Worm (Caenorhabditis elegans): ENCODE data around the gene F35E8.13.

ce11 chrV:15921102-15921501 lies 2.0 kb upstream of the F35E8.13 start, which contains the start of gene cdr-1:
- TF ChIP-seq ama-1 (optimal IDR thresholded peaks at IDR 0.05) = no peak
- TF ChIP-seq nhr-25 (tag; optimal IDR thresholded peaks at IDR 0.05; ENCODE audit: borderline replicate concordance, insufficient read depth) = no peak
- TF ChIP-seq zip-2 (tag; optimal IDR thresholded peaks at IDR 0.05) = no peak
- TF ChIP-seq ZK546.5 (tag; optimal IDR thresholded peaks at IDR 0.05) = no peak
- TF ChIP-seq nhr-111 (GFP tag; optimal IDR thresholded peaks at IDR 0.05) = no peak
- TF ChIP-seq ceh-28 (tag; optimal IDR thresholded peaks at IDR 0.05) = no peak
- TF ChIP-seq lsy-2 (tag; optimal IDR thresholded peaks at IDR 0.05) = no peak
- no peak for TF ChIP-seq nhr-77 (tag; optimal IDR thresholded peaks at IDR 0.05)
- no peak for TF ChIP-seq ZK337.2 (GFP tag; IDR thresholded peaks at IDR 0.05)
- no peak for TF ChIP-seq T26A8.4 (GFP tag; IDR thresholded peaks at IDR 0.05)
- no peak for TF ChIP-seq attf-4 (tag; optimal IDR thresholded peaks at IDR 0.05)
- TF ChIP-seq mes-2 (tag; optimal IDR thresholded peaks at IDR 0.05; ENCODE audit: poor library complexity, severe bottlenecking) = no peak

Data from whole organism, L4 larva.